Worm (Caenorhabditis elegans) whole organism, L1 larva: ENCODE measurements around the gene lido-1.

Experiments
- aha-1 ChIP-seq: fragments of 150-350 bp; optimal IDR thresholded peaks from 2 replicates; lab custom pipeline; 2014; ENCODE audit warnings: missing biosample characterization, missing genetic modification characterization
- ama-1 ChIP-seq: fragments of 150-350 bp; optimal IDR thresholded peaks from 2 replicates; lab custom pipeline; 2014
- ces-1 ChIP-seq: fragments of 150-350 bp; optimal IDR thresholded peaks from 2 replicates; lab custom pipeline; 2014; ENCODE audit warnings: missing biosample characterization, missing genetic modification reagents, missing genetic modification characterization
- dpl-1 ChIP-seq, 3 experiments: fragments of 150-350 bp in 2 of 3; sonication (generic microtip) in 1 of 3; optimal IDR thresholded peaks; 2 replicates each; lab custom pipeline; 2014 to 2017; ENCODE audit warnings: missing biosample characterization in 3 of 3, missing genetic modification characterization in 3 of 3, missing genetic modification reagents in 3 of 3
- egl-13 ChIP-seq: sonication (generic microtip); optimal IDR thresholded peaks from 2 replicates; lab custom pipeline; 2016; ENCODE audit warnings: missing genotype, missing genetic modification reagents, missing genetic modification characterization, missing compliant biosample characterization
- egl-27 ChIP-seq, 2 experiments: fragments of 150-350 bp in 1 of 2; sonication (generic microtip); optimal IDR thresholded peaks; 3 replicates each; lab custom pipeline; 2017 to 2018; ENCODE audit warnings: missing biosample characterization in 2 of 2, missing genetic modification characterization in 2 of 2, missing genetic modification reagents in 2 of 2
- hlh-17 ChIP-seq: fragments of 200-800 bp; sonication (Bioruptor generic); optimal IDR thresholded peaks from 2 replicates; lab custom pipeline; 2018; ENCODE audit warnings: missing genetic modification characterization, mild to moderate bottlenecking, missing compliant biosample characterization, moderate library complexity, borderline replicate concordance
- nhr-12 ChIP-seq: sonication (generic microtip); optimal IDR thresholded peaks from 2 replicates; lab custom pipeline; 2017; ENCODE audit warnings: missing biosample characterization, missing genetic modification characterization
- pqm-1 ChIP-seq: sonication (generic microtip); optimal IDR thresholded peaks from 3 replicates; lab custom pipeline; 2017; ENCODE audit warnings: missing biosample characterization, missing genetic modification characterization
- sox-4 ChIP-seq: sonication (generic microtip); optimal IDR thresholded peaks from 2 replicates; lab custom pipeline; 2016; ENCODE audit warnings: missing genetic modification characterization, missing compliant biosample characterization
- unc-62 ChIP-seq: fragments of 150-350 bp; optimal IDR thresholded peaks from 2 replicates; lab custom pipeline; 2014; ENCODE audit warnings: missing biosample characterization, missing genetic modification reagents, missing genetic modification characterization
- unc-86 ChIP-seq: sonication (generic microtip); optimal IDR thresholded peaks from 2 replicates; lab custom pipeline; 2016; ENCODE audit warnings: missing genetic modification characterization, missing compliant biosample characterization

DNA sequence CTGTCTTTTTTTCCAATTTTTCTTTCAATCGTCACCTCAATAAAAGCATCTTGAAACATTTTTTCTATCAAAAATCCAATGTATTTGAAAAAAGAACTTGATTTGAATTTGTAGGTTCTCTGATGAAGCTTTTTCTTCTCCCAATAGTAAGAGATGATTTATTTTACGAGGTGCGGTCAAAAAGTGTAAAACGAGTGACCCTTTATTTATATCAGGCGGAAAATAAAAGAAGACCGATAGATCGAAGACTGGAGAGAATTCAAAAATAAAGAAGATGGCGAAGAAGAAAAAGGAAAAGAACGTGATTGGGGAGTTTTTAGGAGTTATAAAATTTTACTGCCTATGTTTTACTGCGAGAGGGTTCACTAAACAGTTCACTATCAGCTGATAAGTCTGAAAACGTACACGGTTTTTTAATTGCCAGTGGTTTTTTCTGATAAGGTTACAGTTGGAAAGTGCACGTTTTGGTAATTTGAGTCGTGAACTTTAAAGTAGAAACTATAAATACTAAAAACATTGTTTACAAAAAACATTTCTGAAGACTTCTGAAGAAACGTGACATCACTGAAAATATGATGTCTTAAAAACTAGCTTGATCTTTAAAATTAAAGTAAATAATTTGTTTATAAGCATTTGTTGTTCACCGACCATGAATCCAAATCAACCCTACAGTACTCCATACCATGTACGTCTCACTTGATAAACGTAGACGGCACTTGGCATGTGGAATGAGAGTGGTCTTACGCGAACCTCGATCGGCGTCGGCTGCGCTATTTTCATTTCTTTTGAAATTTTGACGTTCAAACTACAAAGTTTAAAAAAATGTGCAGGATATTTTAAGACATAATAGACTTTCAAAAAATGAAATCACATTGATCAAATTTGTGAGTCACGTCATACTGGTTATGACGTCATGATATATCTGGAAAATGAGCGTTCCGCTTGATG, 40.2 kb downstream of the lido-1 start:
- no peak for TF ChIP-seq egl-13 (tag; lab: Kevin White, UChicago)
- no peak for TF ChIP-seq dpl-1 (GFP tag; optimal IDR thresholded peaks at IDR 0.05; lab: Kevin White, UChicago)
- no peak for TF ChIP-seq unc-62 (GFP tag; lab: Kevin White, UChicago)
- no peak for TF ChIP-seq pqm-1
- no peak for TF ChIP-seq unc-86 (tag; lab: Kevin White, UChicago)
- no peak for TF ChIP-seq egl-27 (tag; optimal IDR thresholded peaks at IDR 0.05; lab: Kevin White, UChicago)
- TF ChIP-seq sox-4: no peak
- no peak for TF ChIP-seq nhr-12
- TF ChIP-seq ama-1: no peak
- no peak for TF ChIP-seq hlh-17 (GFP tag; lab: Kevin White, UChicago)
- no peak for TF ChIP-seq aha-1 (tag; lab: Kevin White, UChicago)
- TF ChIP-seq ces-1 (GFP tag; lab: Kevin White, UChicago): no peak
